Worm (Caenorhabditis elegans): ENCODE results near the gene F14H12.17.

- TF ChIP-seq blmp-1 (tag; optimal IDR thresholded peaks at IDR 0.05): no peak
- no peak for TF ChIP-seq ztf-11 (tag; optimal IDR thresholded peaks at IDR 0.05)
- TF ChIP-seq nhr-237 (tag; optimal IDR thresholded peaks at IDR 0.05): no peak
- TF ChIP-seq nhr-76 (tag; optimal IDR thresholded peaks at IDR 0.05): no peak
- TF ChIP-seq ces-1 (GFP tag; optimal IDR thresholded peaks at IDR 0.05): no peak
- TF ChIP-seq unc-39 (tag; optimal IDR thresholded peaks at IDR 0.05): no peak
These were observed 8.9 kb upstream of the F14H12.17 start, which contains the start of gene R160.14 for ce11 chrX:4371988-4372387.

Measured in whole organism, mixed stage, embryonic.